Fruit fly (Drosophila melanogaster) whole organism, wandering third instar larva: ENCODE measurements around the gene CG11670.
A peak's percentile ranks its signal among the peaks of the same experiment; 100 is the strongest.

Source experiments
- Abd-B ChIP-seq: fragments of >200 bp; optimal IDR thresholded peaks from 2 replicates; lab custom pipeline; 2017; ENCODE audit warnings: missing biosample characterization, missing genetic modification characterization
- CG32264 ChIP-seq: fragments of 200-800 bp; sonication (Bioruptor generic); optimal IDR thresholded peaks from 2 replicates; lab custom pipeline; 2016; ENCODE audit warnings: missing biosample characterization, missing genetic modification characterization
- CG9705 ChIP-seq: fragments of 200-800 bp; sonication (Bioruptor generic); optimal IDR thresholded peaks from 2 replicates; lab custom pipeline; 2018; ENCODE audit warnings: missing biosample characterization, mild to moderate bottlenecking, missing genetic modification characterization
- Dfd ChIP-seq: fragments of >200 bp; optimal IDR thresholded peaks from 2 replicates; lab custom pipeline; 2017; ENCODE audit warnings: missing biosample characterization, missing genetic modification characterization
- Dif ChIP-seq: fragments of 200-275, 200-300 bp; sonication (Bioruptor generic); optimal IDR thresholded peaks from 2 replicates; lab custom pipeline; 2018; ENCODE audit warnings: missing biosample characterization, missing genetic modification characterization; ENCODE audit not compliant: partially characterized antibody
- GATAd ChIP-seq: sonication (Bioruptor generic); optimal IDR thresholded peaks from 2 replicates; lab custom pipeline; 2016; ENCODE audit warnings: missing biosample characterization, missing genetic modification characterization
- Hnf4 ChIP-seq: fragments of 200-800 bp; sonication (Bioruptor generic); optimal IDR thresholded peaks from 2 replicates; lab custom pipeline; 2016; ENCODE audit warnings: missing biosample characterization, mild to moderate bottlenecking, missing genetic modification characterization
- Hr83 ChIP-seq: fragments of 200-300 bp; sonication (Bioruptor generic); optimal IDR thresholded peaks from 2 replicates; lab custom pipeline; 2016; ENCODE audit warnings: missing biosample characterization, mild to moderate bottlenecking, missing genetic modification characterization, moderate library complexity; ENCODE audit not compliant: poor library complexity, severe bottlenecking
- Jra ChIP-seq: sonication (Bioruptor generic); optimal IDR thresholded peaks from 2 replicates; lab custom pipeline; 2016; ENCODE audit warnings: missing biosample characterization, missing genetic modification characterization
- Mio ChIP-seq: sonication (Bioruptor generic); optimal IDR thresholded peaks from 2 replicates; lab custom pipeline; 2016; ENCODE audit warnings: missing biosample characterization, missing genetic modification characterization
- Myc ChIP-seq: fragments of >200 bp; optimal IDR thresholded peaks from 2 replicates; lab custom pipeline; 2017
- N ChIP-seq: fragments of >200 bp; optimal IDR thresholded peaks from 2 replicates; lab custom pipeline; 2018; ENCODE audit warnings: missing biosample characterization, missing external identifiers, missing genetic modification characterization
- Rel ChIP-seq, 2 experiments: fragments of 200-800 bp; sonication (Bioruptor generic) in 1 of 2; optimal IDR thresholded peaks; 2 replicates in 1 of 2; 3 replicates in 1 of 2; lab custom pipeline; 2016 to 2019; ENCODE audit warnings: mild to moderate bottlenecking in 2 of 2, missing biosample characterization in 2 of 2, missing genetic modification characterization in 2 of 2, moderate library complexity in 1 of 2
- Sp1 ChIP-seq: fragments of 200-800 bp; sonication (Bioruptor generic); optimal IDR thresholded peaks from 3 replicates; lab custom pipeline; 2019; ENCODE audit warnings: missing biosample characterization, mild to moderate bottlenecking, missing genetic modification characterization, moderate library complexity
- Vsx2 ChIP-seq: fragments of 200-300, 225-300 bp; sonication (Bioruptor generic); optimal IDR thresholded peaks from 2 replicates; lab custom pipeline; 2018; ENCODE audit warnings: missing biosample characterization, missing genetic modification characterization; ENCODE audit not compliant: partially characterized antibody
- br ChIP-seq: fragments of 200-800 bp; sonication (Bioruptor generic); optimal IDR thresholded peaks from 2 replicates; lab custom pipeline; 2016; ENCODE audit warnings: missing biosample characterization, missing genetic modification characterization
- brk ChIP-seq: fragments of 200-800 bp; sonication (Bioruptor generic); optimal IDR thresholded peaks from 2 replicates; lab custom pipeline; 2016; ENCODE audit warnings: missing biosample characterization, mild to moderate bottlenecking, missing genetic modification characterization
- dmrt93B ChIP-seq: fragments of 200-800 bp; sonication (Bioruptor generic); optimal IDR thresholded peaks from 2 replicates; lab custom pipeline; 2018; ENCODE audit warnings: missing biosample characterization, mild to moderate bottlenecking, missing genetic modification characterization
- dsf ChIP-seq: sonication (Bioruptor generic); optimal IDR thresholded peaks from 2 replicates; lab custom pipeline; 2016; ENCODE audit warnings: missing biosample characterization, missing genetic modification characterization, borderline replicate concordance
- ey ChIP-seq: fragments of 200-800 bp; sonication (Bioruptor generic); optimal IDR thresholded peaks from 2 replicates; lab custom pipeline; 2016; ENCODE audit warnings: missing biosample characterization, missing genetic modification characterization
- foxo ChIP-seq, 2 experiments: fragments of 200-800 bp; sonication (Bioruptor generic); optimal IDR thresholded peaks; 2 replicates in 1 of 2; 3 replicates in 1 of 2; lab custom pipeline; 2016 to 2017; ENCODE audit warnings: missing biosample characterization in 2 of 2, missing genetic modification characterization in 2 of 2
- fru ChIP-seq: fragments of 200-800 bp; sonication (Bioruptor generic); optimal IDR thresholded peaks from 3 replicates; lab custom pipeline; 2016; ENCODE audit warnings: missing biosample characterization, mild to moderate bottlenecking, missing genetic modification characterization
- h ChIP-seq: fragments of 200-800 bp; sonication (Bioruptor generic); optimal IDR thresholded peaks from 3 replicates; lab custom pipeline; 2016; ENCODE audit warnings: missing biosample characterization, mild to moderate bottlenecking, missing genetic modification characterization
- jim ChIP-seq: fragments of 175-275, 200-325 bp; sonication (Bioruptor generic); optimal IDR thresholded peaks from 2 replicates; lab custom pipeline; 2016; ENCODE audit warnings: missing biosample characterization, mild to moderate bottlenecking, missing genetic modification characterization
- lola ChIP-seq: fragments of >200 bp; optimal IDR thresholded peaks from 2 replicates; lab custom pipeline; 2017; ENCODE audit warnings: missing biosample characterization, missing genetic modification characterization
- pan ChIP-seq: fragments of >200 bp; optimal IDR thresholded peaks from 2 replicates; lab custom pipeline; 2017
- psq ChIP-seq: fragments of 200-800 bp; sonication (Bioruptor generic); optimal IDR thresholded peaks from 3 replicates; lab custom pipeline; 2017; ENCODE audit warnings: missing biosample characterization, mild to moderate bottlenecking, missing genetic modification characterization, moderate library complexity
- rgr ChIP-seq: fragments of 200-800 bp; sonication (Bioruptor generic); optimal IDR thresholded peaks from 3 replicates; lab custom pipeline; 2016; ENCODE audit warnings: missing biosample characterization, mild to moderate bottlenecking, missing genetic modification characterization
- sage ChIP-seq: fragments of 200-800 bp; sonication (Bioruptor generic); optimal IDR thresholded peaks from 2 replicates; lab custom pipeline; 2016; ENCODE audit warnings: missing biosample characterization, mild to moderate bottlenecking, missing genetic modification characterization
- sv ChIP-seq: fragments of 200-800 bp; sonication (Bioruptor generic); optimal IDR thresholded peaks from 3 replicates; lab custom pipeline; 2016; ENCODE audit warnings: missing biosample characterization, missing genetic modification characterization
- usp ChIP-seq: fragments of >200 bp; optimal IDR thresholded peaks from 2 replicates; lab custom pipeline; 2017; ENCODE audit warnings: missing biosample characterization, missing genetic modification characterization
- woc ChIP-seq: sonication (Bioruptor generic); optimal IDR thresholded peaks from 2 replicates; lab custom pipeline; 2016; ENCODE audit warnings: missing biosample characterization, mild to moderate bottlenecking, missing genetic modification characterization

CG11670 gene

DNA sequence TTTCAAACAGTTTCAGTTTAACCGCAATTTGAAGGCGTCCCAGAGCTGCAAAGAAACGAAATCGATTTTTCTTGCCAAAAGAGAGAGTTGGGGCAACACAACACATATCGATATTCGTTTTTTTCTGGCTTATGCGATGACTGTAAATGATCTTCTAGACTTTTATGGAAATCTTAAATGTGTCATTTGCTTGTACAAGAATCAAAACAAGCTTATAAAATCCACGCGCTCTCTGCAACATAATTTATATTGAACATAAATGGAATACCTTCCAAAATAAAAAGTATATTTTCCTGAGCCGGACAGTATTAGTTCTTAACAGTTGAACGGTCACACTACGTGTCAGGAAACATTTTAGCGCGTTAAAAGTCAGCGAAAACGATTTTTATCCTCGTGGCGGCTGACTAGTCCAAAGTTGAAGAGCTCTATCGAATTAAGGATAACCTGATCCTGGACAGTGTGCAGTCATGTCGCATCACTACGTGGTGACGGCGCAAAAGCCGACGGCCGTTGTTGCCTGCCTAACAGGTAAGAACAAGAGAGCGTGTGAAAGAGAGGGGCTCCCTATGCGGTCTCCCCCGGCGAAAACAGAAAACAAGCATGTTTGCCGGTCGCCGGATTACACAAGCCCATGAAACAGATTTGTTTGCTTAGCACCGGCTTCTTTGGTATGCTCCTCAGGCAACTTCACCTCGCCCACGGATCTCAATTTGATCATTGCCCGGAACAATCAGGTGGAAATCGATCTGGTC is 10.3 kb downstream of the CG11670 start, which contains the start of gene pic:
TSS of gene pic (plus strand) at position 304 of the 752 bp plus-strand sequence.
- TF ChIP-seq Hr83 (GFP tag; lab: Kevin White, UChicago) = peak; percentile 74
- TF ChIP-seq CG32264 = no peak

DNA sequence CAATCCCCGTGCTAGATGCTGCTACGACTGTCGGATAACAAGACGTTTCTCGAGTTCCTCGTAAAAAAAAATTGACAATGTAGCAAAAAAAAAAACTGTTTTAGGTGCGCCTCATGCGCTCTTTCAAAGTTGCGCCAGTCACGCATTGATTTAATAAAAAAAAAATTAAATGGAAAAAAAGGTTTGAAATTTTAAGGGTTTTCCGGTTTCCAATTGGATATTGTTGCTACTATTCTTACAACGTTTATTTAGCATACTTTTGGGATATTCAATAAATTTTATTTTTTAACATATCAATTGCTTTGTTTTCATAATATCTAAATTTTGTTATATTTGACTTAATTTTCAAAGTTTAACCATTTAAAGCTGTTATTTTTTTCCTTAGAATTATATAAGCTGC is 14.7 kb downstream of the CG11670 start:
- TF ChIP-seq CG9705 (GFP tag; lab: Kevin White, UChicago) (no peak), Mio (GFP tag; lab: Kevin White, UChicago) (no peak), pan (no peak), Vsx2 (GFP tag; lab: Kevin White, UChicago) (no peak), GATAd (GFP tag; lab: Kevin White, UChicago) (no peak), usp (no peak), Hnf4 (no peak)

DNA sequence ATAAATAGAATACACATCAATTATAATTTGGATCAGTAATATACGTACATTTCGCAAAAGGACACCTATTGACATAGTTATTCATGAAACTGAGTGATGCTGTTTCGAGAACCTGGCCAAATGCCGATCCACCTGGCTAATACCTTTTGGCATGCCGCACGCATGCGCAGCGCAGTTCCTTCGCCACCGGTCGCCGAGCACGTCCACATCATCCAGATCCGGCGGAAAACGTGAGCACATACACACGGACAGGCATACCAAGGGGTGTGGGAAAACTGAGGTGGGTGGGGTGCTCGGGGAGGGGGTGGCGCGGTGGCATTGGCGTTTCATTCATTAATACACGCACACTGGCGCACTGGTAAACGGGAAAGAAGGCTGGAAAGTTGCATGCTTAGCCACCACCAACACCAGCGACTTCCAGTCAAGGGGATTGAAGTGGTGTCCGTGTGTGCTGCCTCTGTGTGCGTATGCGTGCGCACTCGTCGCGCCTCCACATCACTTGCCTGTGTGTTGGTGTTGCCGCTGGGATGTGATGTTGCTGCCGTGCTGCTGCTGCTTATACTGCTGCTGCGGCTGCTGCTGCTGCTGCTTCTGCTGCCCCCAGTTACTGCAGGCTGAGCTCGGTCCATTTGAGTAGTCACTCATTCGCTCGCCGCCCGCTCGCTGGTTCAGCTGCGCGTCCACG is 15.4 kb downstream of the CG11670 start, which contains the start of gene sim:
TSS of gene sim (plus strand) at position 635 of the 685 bp plus-strand sequence.
- no peak for TF ChIP-seq Rel (GFP tag; optimal IDR thresholded peaks at IDR 0.05; lab: Kevin White, UChicago)
- no peak for TF ChIP-seq Rel (tag; optimal IDR thresholded peaks at IDR 0.05; lab: Kevin White, UChicago)
- no peak for TF ChIP-seq sv (GFP tag; lab: Kevin White, UChicago)
- no peak for TF ChIP-seq lola (GFP tag; lab: Kevin White, UChicago)
- no peak for TF ChIP-seq CG32264
- no peak for TF ChIP-seq foxo (GFP tag; optimal IDR thresholded peaks at IDR 0.05; lab: Kevin White, UChicago)
- TF ChIP-seq brk = no peak
- TF ChIP-seq fru (GFP tag; lab: Kevin White, UChicago) = no peak
- TF ChIP-seq jim = no peak
- TF ChIP-seq rgr (GFP tag; lab: Kevin White, UChicago) = no peak
- TF ChIP-seq Hr83 (GFP tag; lab: Kevin White, UChicago) = no peak
- no peak for TF ChIP-seq sage (GFP tag; lab: Kevin White, UChicago)
- no peak for TF ChIP-seq ey (GFP tag; lab: Kevin White, UChicago)
- TF ChIP-seq psq = no peak
- TF ChIP-seq, all 38 proteins: peak for 0

DNA sequence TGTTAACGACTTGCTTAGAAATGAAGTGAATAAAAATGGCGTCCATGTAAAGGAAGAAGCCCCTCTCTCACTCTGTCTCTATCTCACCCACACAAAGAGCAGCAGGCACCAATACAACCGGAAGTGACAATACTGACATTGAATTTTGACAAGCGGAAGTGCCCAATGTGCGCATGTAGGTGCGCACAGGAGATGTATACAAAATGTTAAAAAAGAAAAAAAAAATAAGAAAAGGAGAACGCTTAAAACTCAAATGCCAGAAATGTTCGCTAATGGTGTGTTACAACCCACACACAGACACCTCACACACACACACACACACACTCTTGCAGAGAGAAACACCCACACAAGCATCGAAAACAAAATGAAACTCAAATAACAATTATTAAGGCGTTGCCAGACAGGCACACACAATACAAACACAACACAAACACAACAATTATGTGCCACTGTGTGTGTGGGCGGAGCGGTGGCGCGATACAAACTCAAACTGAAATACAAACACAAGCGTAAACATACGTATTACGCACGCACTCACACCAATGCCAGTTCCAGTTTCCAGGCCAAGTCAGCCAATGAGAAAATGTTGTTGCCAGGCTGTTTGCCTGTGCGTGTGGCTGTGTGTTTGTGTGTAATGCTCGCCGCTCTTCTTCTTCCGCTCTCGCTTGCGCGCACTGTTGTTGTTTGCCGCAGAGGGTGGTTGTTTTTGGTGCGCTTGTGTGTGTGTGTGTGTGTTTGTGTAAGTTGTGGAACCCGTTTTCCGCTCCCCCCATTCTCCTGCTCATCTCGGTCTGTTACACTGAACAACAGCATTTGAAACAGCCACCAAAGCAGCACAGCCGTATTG is 22.1 kb downstream of the CG11670 start:
- TF ChIP-seq br = no peak
- no peak for TF ChIP-seq dsf
- TF ChIP-seq usp = no peak
- TF ChIP-seq fru (GFP tag; lab: Kevin White, UChicago) = no peak
- TF ChIP-seq Jra (GFP tag; lab: Kevin White, UChicago) = peak; percentile 47
- TF ChIP-seq Hr83 (GFP tag; lab: Kevin White, UChicago) = peak; percentile 53
- peak; percentile 67 for TF ChIP-seq Vsx2 (GFP tag; lab: Kevin White, UChicago)
- TF ChIP-seq jim = no peak
- no peak for TF ChIP-seq Sp1 (GFP tag; lab: Kevin White, UChicago)
- TF ChIP-seq dmrt93B (GFP tag; lab: Kevin White, UChicago) = no peak
- TF ChIP-seq h (GFP tag; lab: Kevin White, UChicago) = no peak
- TF ChIP-seq Dfd = peak; percentile 6
- TF ChIP-seq rgr (GFP tag; lab: Kevin White, UChicago) = no peak
- no peak for TF ChIP-seq Hnf4
- TF ChIP-seq Myc (lab: Kevin White, UChicago) = no peak
- TF ChIP-seq Abd-B = peak; percentile 69
- TF ChIP-seq woc (GFP tag; lab: Kevin White, UChicago) = peak; percentile 14
- TF ChIP-seq N = peak; percentile 97
- TF ChIP-seq Dif (GFP tag; lab: Kevin White, UChicago) = peak; percentile 23
- TF ChIP-seq, all 38 proteins: peak for 8
